Worm (Caenorhabditis elegans) whole organism, L4/young adult: Measurements from ENCODE around the gene T11G6.5.

ENCODE experiments used
- W03F9.2 ChIP-seq: fragments of 150-350 bp; optimal IDR thresholded peaks from 2 replicates; lab custom pipeline; 2014; ENCODE audit warnings: missing biosample characterization, missing genetic modification characterization
- dao-5 ChIP-seq: sonication (generic microtip); optimal IDR thresholded peaks from 2 replicates; lab custom pipeline; 2016; ENCODE audit warnings: missing genotype, missing genetic modification characterization, moderate library complexity, missing compliant biosample characterization
- him-1 ChIP-seq: sonication (generic microtip); optimal IDR thresholded peaks from 2 replicates; lab custom pipeline; 2016; ENCODE audit warnings: missing genotype, missing genetic modification reagents, missing genetic modification characterization, missing compliant biosample characterization

DNA sequence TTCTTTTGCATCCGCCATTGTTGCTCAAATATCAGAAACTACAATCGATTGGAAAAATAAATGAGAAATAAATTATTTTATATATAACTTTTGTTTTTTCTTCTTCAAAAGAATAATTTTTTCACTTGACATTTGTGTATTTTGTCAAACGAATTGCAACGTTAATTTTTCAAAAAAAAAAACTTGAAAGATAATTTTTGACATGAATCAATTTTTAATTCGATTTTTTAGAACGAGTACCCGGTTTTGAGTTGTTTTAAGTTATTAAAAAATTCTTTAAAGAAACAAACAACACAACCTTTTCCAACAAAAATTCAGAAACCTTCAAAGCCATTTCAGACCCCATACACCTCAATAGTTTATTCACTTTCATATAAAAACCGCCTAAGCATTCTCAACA lies 41.7 kb upstream of the T11G6.5 start, which contains the start of gene F13E9.5:
- no peak for TF ChIP-seq dao-5
- TF ChIP-seq W03F9.2: no peak
- no peak for TF ChIP-seq him-1 (tag; lab: Kevin White, UChicago)
